Worm (Caenorhabditis elegans) whole organism, young adult: ENCODE data around the gene prx-5.

Experiments
- B0035.1 ChIP-seq: sonication (generic microtip); optimal IDR thresholded peaks from 2 replicates; lab custom pipeline; 2016; ENCODE audit warnings: missing genetic modification characterization, mild to moderate bottlenecking, missing compliant biosample characterization, missing genotype, missing genetic modification reagents
- F22D6.2 ChIP-seq: sonication (generic microtip); optimal IDR thresholded peaks from 2 replicates; lab custom pipeline; 2016; ENCODE audit warnings: mild to moderate bottlenecking, missing genetic modification characterization, missing compliant biosample characterization
- F37B4.10 ChIP-seq: fragments of 200-800 bp; sonication (Bioruptor generic); IDR thresholded peaks from 2 replicates; pipeline ENCODE4 v1.3.6; 2022; ENCODE audit warnings: missing genetic modification characterization, missing compliant biosample characterization
- F49E8.2 ChIP-seq: sonication (generic microtip); optimal IDR thresholded peaks from 3 replicates; lab custom pipeline; 2017; ENCODE audit warnings: missing genetic modification characterization, mild to moderate bottlenecking, missing compliant biosample characterization, antibody characterized with exemption, moderate library complexity; ENCODE audit not compliant: insufficient read depth
- F52B5.7 ChIP-seq: sonication (generic microtip); optimal IDR thresholded peaks from 2 replicates; lab custom pipeline; 2016; ENCODE audit warnings: mild to moderate bottlenecking, missing genetic modification characterization, missing compliant biosample characterization
- K12H6.12 ChIP-seq: fragments of 200-800 bp; sonication (Bioruptor generic); optimal IDR thresholded peaks from 2 replicates; lab custom pipeline; 2018; ENCODE audit warnings: mild to moderate bottlenecking, missing genetic modification characterization, missing compliant biosample characterization
- T07F8.4 ChIP-seq: sonication (generic microtip); optimal IDR thresholded peaks from 2 replicates; lab custom pipeline; 2016; ENCODE audit warnings: mild to moderate bottlenecking, missing genetic modification characterization, moderate library complexity, missing compliant biosample characterization
- Y53F4B.3 ChIP-seq: fragments of 200-800 bp; sonication (Bioruptor generic); IDR thresholded peaks from 2 replicates; pipeline ENCODE4 v1.3.6; 2022; ENCODE audit warnings: missing genetic modification reagents, missing genetic modification characterization, missing compliant biosample characterization
- Y56A3A.18 ChIP-seq: fragments of 200-800 bp; sonication (Bioruptor generic); IDR thresholded peaks from 2 replicates; pipeline ENCODE4 v1.3.6; 2022; ENCODE audit warnings: missing genetic modification reagents, missing genetic modification characterization, missing compliant biosample characterization
- ZK185.1 ChIP-seq: sonication (generic microtip); optimal IDR thresholded peaks from 2 replicates; lab custom pipeline; 2016; ENCODE audit warnings: mild to moderate bottlenecking, missing genetic modification characterization, missing compliant biosample characterization; ENCODE audit not compliant: poor library complexity, severe bottlenecking
- akir-1 ChIP-seq: fragments of 200-800 bp; sonication (Bioruptor generic); optimal IDR thresholded peaks from 2 replicates; lab custom pipeline; 2018; ENCODE audit warnings: mild to moderate bottlenecking, missing genetic modification characterization, moderate library complexity, missing compliant biosample characterization
- ama-1 ChIP-seq, 3 experiments: fragments of 150-350 bp in 1 of 3; sonication (generic microtip) in 2 of 3; optimal IDR thresholded peaks; 2 replicates each; lab custom pipeline; 2014 to 2018; ENCODE audit warnings: missing biosample characterization in 2 of 3, missing genetic modification characterization in 2 of 3, missing genetic modification reagents in 2 of 3
- aptf-2 ChIP-seq: fragments of 200-800 bp; sonication (Bioruptor generic); conservative IDR thresholded peaks from 2 replicates; pipeline ENCODE4 v1.3.6; 2022; ENCODE audit warnings: missing genetic modification reagents, missing genetic modification characterization, missing compliant biosample characterization
- cebp-1 ChIP-seq, 2 experiments: fragments of 200-800 bp in 1 of 2; sonication (Bioruptor generic) in 1 of 2; sonication (generic microtip) in 1 of 2; IDR thresholded peaks in 1 of 2; optimal IDR thresholded peaks in 1 of 2; 2 replicates each; pipeline versions ENCODE4 v1.3.6 to Lab custom; 2017 to 2022; ENCODE audit warnings: missing compliant biosample characterization in 2 of 2, missing genetic modification characterization in 2 of 2, mild to moderate bottlenecking in 1 of 2, missing genetic modification reagents in 1 of 2, moderate library complexity in 1 of 2
- ceh-91 ChIP-seq: fragments of 200-800 bp; sonication (Bioruptor generic); IDR thresholded peaks from 2 replicates; pipeline ENCODE4 v1.3.6; 2022; ENCODE audit warnings: missing genetic modification reagents, missing genetic modification characterization, missing compliant biosample characterization
- dox-1 ChIP-seq: fragments of 200-800 bp; sonication (Bioruptor generic); IDR thresholded peaks from 2 replicates; pipeline ENCODE4 v1.3.6; 2022; ENCODE audit warnings: missing genetic modification reagents, missing genetic modification characterization, missing compliant biosample characterization
- dpl-1 ChIP-seq: fragments of 150-350 bp; optimal IDR thresholded peaks from 2 replicates; lab custom pipeline; 2014; ENCODE audit warnings: missing biosample characterization, missing genetic modification reagents, missing genetic modification characterization
- egl-18 ChIP-seq: fragments of 200-800 bp; sonication (Bioruptor generic); IDR thresholded peaks from 2 replicates; pipeline ENCODE4 v1.3.6; 2022; ENCODE audit warnings: missing genetic modification reagents, missing genetic modification characterization, missing compliant biosample characterization
- ets-4 ChIP-seq: fragments of 200-800 bp; sonication (Bioruptor generic); optimal IDR thresholded peaks from 2 replicates; lab custom pipeline; 2018; ENCODE audit warnings: mild to moderate bottlenecking, missing genetic modification characterization, missing compliant biosample characterization
- fkh-3 ChIP-seq: sonication (generic microtip); optimal IDR thresholded peaks from 2 replicates; lab custom pipeline; 2016; ENCODE audit warnings: mild to moderate bottlenecking, missing genetic modification characterization, missing compliant biosample characterization
- hlh-26 ChIP-seq: fragments of 200-800 bp; sonication (Bioruptor generic); conservative IDR thresholded peaks from 2 replicates; pipeline ENCODE4 v1.3.6; 2022; ENCODE audit warnings: missing genetic modification reagents, missing genetic modification characterization, missing compliant biosample characterization
- hmg-1.2 ChIP-seq: fragments of 200-800 bp; sonication (Bioruptor generic); IDR thresholded peaks from 2 replicates; pipeline ENCODE4 v1.3.6; 2022; ENCODE audit warnings: missing genetic modification reagents, missing genetic modification characterization, missing compliant biosample characterization
- hrde-1 ChIP-seq: sonication (generic microtip); optimal IDR thresholded peaks from 2 replicates; lab custom pipeline; 2016; ENCODE audit warnings: missing genetic modification characterization, mild to moderate bottlenecking, missing compliant biosample characterization, moderate library complexity, missing genotype, missing genetic modification reagents, borderline replicate concordance
- let-526 ChIP-seq: fragments of 200-800 bp; sonication (Bioruptor generic); IDR thresholded peaks from 2 replicates; pipeline ENCODE4 v1.3.6; 2022; ENCODE audit warnings: missing genetic modification reagents, missing genetic modification characterization, missing compliant biosample characterization
- let-607 ChIP-seq, 2 experiments: fragments of 200-800 bp in 1 of 2; sonication (Bioruptor generic) in 1 of 2; sonication (generic microtip) in 1 of 2; optimal IDR thresholded peaks; 2 replicates each; lab custom pipeline; 2016 to 2018; ENCODE audit warnings: mild to moderate bottlenecking in 2 of 2, missing compliant biosample characterization in 2 of 2, missing genetic modification characterization in 2 of 2, moderate library complexity in 2 of 2, missing genotype in 1 of 2
- lir-1 ChIP-seq: fragments of 200-800 bp; sonication (Bioruptor generic); conservative IDR thresholded peaks from 2 replicates; pipeline ENCODE4 v1.3.6; 2022; ENCODE audit warnings: missing genetic modification reagents, missing genetic modification characterization, missing compliant biosample characterization
- lsy-27 ChIP-seq: sonication (generic microtip); optimal IDR thresholded peaks from 2 replicates; lab custom pipeline; 2017; ENCODE audit warnings: missing genetic modification characterization, mild to moderate bottlenecking, missing compliant biosample characterization, antibody characterized with exemption, missing genotype, borderline replicate concordance; ENCODE audit not compliant: insufficient read depth
- nfyb-1 ChIP-seq: fragments of 200-800 bp; sonication (Bioruptor generic); IDR thresholded peaks from 2 replicates; pipeline ENCODE4 v1.3.6; 2022; ENCODE audit warnings: missing genetic modification reagents, missing genetic modification characterization, missing compliant biosample characterization
- nhr-90 ChIP-seq: sonication (generic microtip); optimal IDR thresholded peaks from 2 replicates; lab custom pipeline; 2016; ENCODE audit warnings: missing genotype, mild to moderate bottlenecking, missing genetic modification characterization, missing compliant biosample characterization
- pha-4 ChIP-seq: fragments of 150-350 bp; sonication (generic microtip); optimal IDR thresholded peaks from 2 replicates; lab custom pipeline; 2014; ENCODE audit warnings: missing biosample characterization, missing genetic modification reagents, missing genetic modification characterization
- rcor-1 ChIP-seq: fragments of 200-800 bp; sonication (Bioruptor generic); IDR thresholded peaks from 2 replicates; pipeline ENCODE4 v1.3.6; 2022; ENCODE audit warnings: missing genetic modification reagents, missing genetic modification characterization, missing compliant biosample characterization
- snpc-4 ChIP-seq, 5 experiments: fragments of 150-350 bp in 1 of 5; sonication (generic microtip) in 4 of 5; optimal IDR thresholded peaks; 2 replicates each; lab custom pipeline; 2014 to 2018; ENCODE audit warnings: missing genetic modification characterization in 5 of 5, missing biosample characterization in 3 of 5, antibody characterized with exemption in 2 of 5, mild to moderate bottlenecking in 2 of 5, missing compliant biosample characterization in 2 of 5, missing genotype in 2 of 5, moderate library complexity in 2 of 5, missing genetic modification reagents in 1 of 5
- tbx-9 ChIP-seq: sonication (generic microtip); optimal IDR thresholded peaks from 2 replicates; lab custom pipeline; 2016; ENCODE audit warnings: borderline replicate concordance, missing genetic modification characterization, inconsistent platforms, missing compliant biosample characterization
- xnd-1 ChIP-seq: sonication (generic microtip); optimal IDR thresholded peaks from 2 replicates; lab custom pipeline; 2016; ENCODE audit warnings: missing genotype, missing genetic modification reagents, missing genetic modification characterization, missing compliant biosample characterization
- zfh-2 ChIP-seq: fragments of 200-800 bp; sonication (Bioruptor generic); conservative IDR thresholded peaks from 2 replicates; pipeline ENCODE4 v1.3.6; 2022; ENCODE audit warnings: missing genetic modification reagents, missing genetic modification characterization, missing compliant biosample characterization
- ztf-26 ChIP-seq: sonication (generic microtip); optimal IDR thresholded peaks from 2 replicates; lab custom pipeline; 2017; ENCODE audit warnings: missing genetic modification characterization, missing compliant biosample characterization
- ztf-28 ChIP-seq: fragments of 200-800 bp; sonication (Bioruptor generic); IDR thresholded peaks from 2 replicates; pipeline ENCODE4 v1.3.6; 2022; ENCODE audit warnings: missing genetic modification reagents, missing genetic modification characterization, missing compliant biosample characterization
- ztf-6 ChIP-seq: fragments of 200-800 bp; sonication (Bioruptor generic); IDR thresholded peaks from 2 replicates; pipeline ENCODE4 v1.3.6; 2022; ENCODE audit warnings: missing genetic modification reagents, missing genetic modification characterization, missing compliant biosample characterization

Gene prx-5

DNA sequence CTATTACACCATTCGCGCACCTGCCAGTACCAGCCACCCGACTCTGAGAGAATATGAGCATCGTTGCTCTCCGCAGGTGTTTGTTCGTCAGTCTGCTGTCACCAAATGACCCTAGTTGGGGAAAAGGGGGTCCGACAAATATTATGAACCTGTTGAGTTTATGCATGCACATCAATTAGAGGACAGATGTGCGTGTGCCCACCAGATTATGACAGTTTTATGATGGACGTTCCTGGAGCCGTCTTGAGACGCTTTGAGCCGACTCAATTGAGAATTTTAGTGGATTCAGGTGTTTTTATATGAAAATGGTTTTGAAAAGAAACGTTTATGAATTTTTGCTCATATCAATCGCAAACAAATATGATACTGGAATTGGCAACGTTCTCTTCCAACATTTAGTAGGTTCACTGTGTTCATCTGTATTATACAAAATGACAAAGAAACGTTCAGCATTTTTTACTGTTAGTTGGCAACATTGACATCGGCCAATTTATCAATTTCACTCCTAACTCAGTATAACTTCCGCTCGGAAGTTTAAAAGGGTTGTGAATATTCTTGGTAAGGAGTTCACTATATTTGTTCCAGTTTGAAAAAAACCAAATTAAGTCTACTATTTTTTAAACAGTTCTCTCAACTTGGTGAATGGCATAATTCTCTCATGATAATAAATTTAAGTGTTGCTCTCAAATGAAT is 42.8 kb downstream of the prx-5 start (continued):
- no peak for TF ChIP-seq hrde-1
- no peak for TF ChIP-seq pha-4 (tag; lab: Kevin White, UChicago)
- TF ChIP-seq Y53F4B.3 (GFP tag; lab: Robert Waterston, UW), result 0 out of 2 replicates have a peak, but pooled peaks have one; percentile 25
- TF ChIP-seq rcor-1 (GFP tag; lab: Robert Waterston, UW), result 0 out of 2 replicates have a peak, but pooled peaks have one; percentile 9
- TF ChIP-seq akir-1 (GFP tag; lab: Kevin White, UChicago), result peak; percentile 19
- no peak for TF ChIP-seq ceh-91
- peak; percentile 39 to 41 for TF ChIP-seq let-607 (tag; optimal IDR thresholded peaks at IDR 0.05; lab: Kevin White, UChicago)
- no peak for TF ChIP-seq fkh-3 (tag; lab: Kevin White, UChicago)
- TF ChIP-seq F49E8.2 (tag; lab: Kevin White, UChicago), result no peak
- TF ChIP-seq xnd-1 (tag; lab: Kevin White, UChicago), result no peak
- no peak for TF ChIP-seq ztf-6
- peak; percentile 88 for TF ChIP-seq nhr-90 (tag; lab: Kevin White, UChicago)
- peak; percentile 62 for TF ChIP-seq B0035.1 (tag; lab: Kevin White, UChicago)
- no peak for TF ChIP-seq snpc-4 (GFP tag; optimal IDR thresholded peaks at IDR 0.05; lab: Kevin White, UChicago)
- peak in 1 of 4 experiments; percentile 25 for TF ChIP-seq snpc-4 (tag; optimal IDR thresholded peaks at IDR 0.05; lab: Kevin White, UChicago)
- TF ChIP-seq aptf-2 (GFP tag; lab: Robert Waterston, UW), result peak; percentile 59; the same call in 1 of the 2 replicates
- TF ChIP-seq egl-18, result no peak
- peak; percentile 75 for TF ChIP-seq K12H6.12 (tag; lab: Kevin White, UChicago)
- peak; percentile 5; the same call in 1 of the 2 replicates for TF ChIP-seq lir-1 (GFP tag; lab: Robert Waterston, UW)
- 0 out of 2 replicates have a peak, but pooled peaks have one; percentile 80 for TF ChIP-seq F37B4.10 (GFP tag; lab: Robert Waterston, UW)

DNA sequence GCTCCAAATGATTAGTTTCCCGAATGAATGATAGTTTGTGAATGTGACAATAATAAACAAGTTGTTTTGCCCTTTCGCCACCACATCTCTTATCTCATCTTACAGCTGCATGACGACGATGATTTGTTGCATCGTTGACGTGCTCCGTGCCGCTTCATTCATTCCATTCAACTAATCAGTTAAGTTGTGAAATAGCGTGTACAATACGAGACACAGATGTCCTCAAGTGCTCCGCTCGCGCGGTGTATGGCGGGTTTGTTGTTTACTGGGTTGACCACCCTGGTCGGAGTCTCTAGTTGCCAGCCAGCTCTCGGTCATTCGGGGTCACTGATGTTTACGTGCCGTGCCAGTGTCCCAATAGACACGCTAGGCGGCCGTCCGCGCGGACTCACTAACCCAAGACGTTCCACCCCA is 43.3 kb downstream of the prx-5 start:
- TF ChIP-seq dox-1 (GFP tag; lab: Robert Waterston, UW) (peak; percentile 10; the same call in 1 of the 2 replicates), tbx-9 (tag; lab: Kevin White, UChicago) (peak; percentile 58), T07F8.4 (tag; lab: Kevin White, UChicago) (no peak), ztf-28 (0 out of 2 replicates have a peak, but pooled peaks have one; percentile 25), lsy-27 (no peak), ama-1 (optimal IDR thresholded peaks at IDR 0.05; lab: Kevin White, UChicago) (no peak), ama-1 (GFP tag; optimal IDR thresholded peaks at IDR 0.05; lab: Kevin White, UChicago) (peak in 1 of 2 experiments; percentile 22), cebp-1 (GFP tag; IDR thresholded peaks at IDR 0.05; lab: Robert Waterston, UW) (peak; percentile 50; the same call in 1 of the 2 replicates), cebp-1 (tag; optimal IDR thresholded peaks at IDR 0.05; lab: Kevin White, UChicago) (peak; percentile 27), ZK185.1 (peak; percentile 49), zfh-2 (GFP tag; lab: Robert Waterston, UW) (peak; percentile 73), F52B5.7 (peak; percentile 4)

DNA sequence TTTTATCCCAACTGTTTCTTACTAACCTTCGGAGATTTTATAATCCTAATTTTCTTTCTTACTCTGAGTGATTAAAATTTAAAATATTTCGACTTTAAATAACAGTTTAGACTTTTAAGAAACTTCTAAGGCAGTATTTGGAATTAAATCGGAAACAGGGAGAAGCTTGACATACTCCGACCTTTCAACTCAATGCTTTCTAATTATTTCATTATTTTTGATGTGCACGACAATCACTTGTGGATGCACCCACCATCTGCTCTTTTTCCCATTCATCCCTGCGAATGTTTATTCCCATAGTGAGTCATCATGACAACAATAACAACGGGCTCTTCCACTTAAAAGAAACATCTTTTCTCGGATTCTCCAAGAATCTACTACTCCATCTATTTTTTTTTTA is 44.0 kb downstream of the prx-5 start:
- no peak for TF ChIP-seq hmg-1.2 (GFP tag; lab: Robert Waterston, UW)
- no peak for TF ChIP-seq Y56A3A.18 (GFP tag; lab: Robert Waterston, UW)
- TF ChIP-seq dox-1 (GFP tag; lab: Robert Waterston, UW), result no peak
- no peak for TF ChIP-seq egl-18
- no peak for TF ChIP-seq rcor-1 (GFP tag; lab: Robert Waterston, UW)
- no peak for TF ChIP-seq ets-4 (GFP tag; lab: Kevin White, UChicago)
- TF ChIP-seq zfh-2 (GFP tag; lab: Robert Waterston, UW), result no peak
- no peak for TF ChIP-seq ztf-26 (tag; lab: Kevin White, UChicago)
- no peak for TF ChIP-seq hlh-26 (GFP tag; lab: Robert Waterston, UW)
- no peak for TF ChIP-seq nfyb-1 (GFP tag; lab: Robert Waterston, UW)
- TF ChIP-seq F22D6.2, result no peak
- no peak for TF ChIP-seq let-526 (GFP tag; lab: Robert Waterston, UW)
- no peak for TF ChIP-seq dpl-1 (GFP tag; lab: Kevin White, UChicago)
